Fruit fly (Drosophila melanogaster): Measurements from ENCODE around the gene CG12590.

The CG12590 gene

DNA sequence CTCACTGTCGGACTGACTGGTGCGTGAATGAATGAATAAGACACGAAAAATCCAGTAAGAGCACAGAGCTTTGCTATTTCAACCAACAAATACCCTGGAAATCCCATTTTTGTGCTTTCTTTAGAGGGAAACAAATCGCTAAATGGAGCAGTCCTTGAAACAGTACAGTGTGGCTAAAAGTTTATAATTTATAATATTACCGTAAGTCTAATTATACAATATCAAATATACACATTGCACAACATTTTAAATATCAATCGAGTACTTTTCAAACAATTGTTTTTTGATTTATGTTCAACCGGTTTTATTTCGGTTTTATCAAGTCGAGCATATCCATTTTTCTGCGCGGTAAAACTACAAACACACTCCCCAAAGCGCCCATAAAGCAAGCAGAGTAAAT lies 33.9 kb downstream of the CG12590 start (continued):
- TF ChIP-seq CG2889 (GFP tag; IDR thresholded peaks at IDR 0.05) (no peak), CG7839 (tag; optimal IDR thresholded peaks at IDR 0.05) (peak; percentile 16), MBD-R2 (GFP tag; IDR thresholded peaks at IDR 0.05) (no peak), CG4730 (GFP tag; IDR thresholded peaks at IDR 0.05) (no peak), odd (GFP tag; optimal IDR thresholded peaks at IDR 0.05) (no peak), CG17829 (tag; optimal IDR thresholded peaks at IDR 0.05) (no peak), psq (GFP tag; optimal IDR thresholded peaks at IDR 0.05) (no peak), Vsx1 (GFP tag; optimal IDR thresholded peaks at IDR 0.05) (no peak), B-H2 (GFP tag; optimal IDR thresholded peaks at IDR 0.05) (no peak), unc-4 (GFP tag; IDR thresholded peaks at IDR 0.05; ENCODE audit: partially characterized antibody) (no peak), CG7556 (GFP tag; optimal IDR thresholded peaks at IDR 0.05) (peak; percentile 10), CG2678 (tag; optimal IDR thresholded peaks at IDR 0.05) (peak; percentile 17), Xrp1 (GFP tag; IDR thresholded peaks at IDR 0.05) (0 out of 2 replicates have a peak, but pooled peaks have one; percentile 7), grau (tag; optimal IDR thresholded peaks at IDR 0.05) (peak; percentile 23), ase (GFP tag; IDR thresholded peaks at IDR 0.05) (no peak)

dm6 chr3R:5198302-5198701 lies 38.9 kb downstream of the CG12590 start:
- TF ChIP-seq CG30020 (tag; optimal IDR thresholded peaks at IDR 0.05) = no peak
- no peak for TF ChIP-seq CG2889 (GFP tag; IDR thresholded peaks at IDR 0.05)
- peak; percentile 21 for TF ChIP-seq CG11398 (GFP tag; optimal IDR thresholded peaks at IDR 0.05)
- TF ChIP-seq CG14050 (GFP tag; IDR thresholded peaks at IDR 0.05) = no peak
- TF ChIP-seq tap (tag; optimal IDR thresholded peaks at IDR 0.05) = no peak
- TF ChIP-seq nau (GFP tag; optimal IDR thresholded peaks at IDR 0.05) = peak; percentile 15
- no peak for TF ChIP-seq nom (GFP tag; optimal IDR thresholded peaks at IDR 0.05)
- no peak for TF ChIP-seq CG5245 (GFP tag; optimal IDR thresholded peaks at IDR 0.05)
- no peak for TF ChIP-seq ash1 (GFP tag; optimal IDR thresholded peaks at IDR 0.05)
- TF ChIP-seq lilli (GFP tag; optimal IDR thresholded peaks at IDR 0.05) = peak; percentile 79
- TF ChIP-seq CG17359 (tag; optimal IDR thresholded peaks at IDR 0.05) = peak; percentile 57
- TF ChIP-seq nmo (GFP tag; optimal IDR thresholded peaks at IDR 0.05) = peak; percentile 31
- TF ChIP-seq CG13296 (GFP tag; optimal IDR thresholded peaks at IDR 0.05) = peak; percentile 73
- no peak for TF ChIP-seq amos (GFP tag; IDR thresholded peaks at IDR 0.05; ENCODE audit: partially characterized antibody)
- peak; percentile 5 for TF ChIP-seq CG12071 (GFP tag; optimal IDR thresholded peaks at IDR 0.05)
- no peak; the same call in 2 of the 3 replicates for TF ChIP-seq B-H1 (GFP tag; IDR thresholded peaks at IDR 0.05)
- no peak for TF ChIP-seq Ets97D (GFP tag; optimal IDR thresholded peaks at IDR 0.05)
- no peak for TF ChIP-seq Dll (GFP tag; IDR thresholded peaks at IDR 0.05; ENCODE audit: partially characterized antibody)
- no peak for TF ChIP-seq exex (tag; optimal IDR thresholded peaks at IDR 0.05)
- TF ChIP-seq CG7556 (GFP tag; optimal IDR thresholded peaks at IDR 0.05) = peak; percentile 80
- no peak for TF ChIP-seq CG43689 (GFP tag; IDR thresholded peaks at IDR 0.05)
- no peak for TF ChIP-seq CG6654 (GFP tag; optimal IDR thresholded peaks at IDR 0.05)
- TF ChIP-seq CG15073 (GFP tag; optimal IDR thresholded peaks at IDR 0.05) = no peak
- no peak for TF ChIP-seq Opbp (GFP tag; IDR thresholded peaks at IDR 0.05; ENCODE audit: partially characterized antibody)
- TF ChIP-seq fd3F (GFP tag; optimal IDR thresholded peaks at IDR 0.05) = peak; percentile 37
- peak; percentile 37 for TF ChIP-seq Bdp1 (GFP tag; optimal IDR thresholded peaks at IDR 0.05)
- peak; percentile 67; the same call in 2 of the 3 replicates for TF ChIP-seq Dbx (GFP tag; IDR thresholded peaks at IDR 0.05)
- peak; percentile 81 for TF ChIP-seq sens (GFP tag)
- no peak for TF ChIP-seq CG4617 (GFP tag; optimal IDR thresholded peaks at IDR 0.05; ENCODE audit: borderline replicate concordance)
- no peak for TF ChIP-seq bowl (GFP tag; IDR thresholded peaks at IDR 0.05)
- no peak for TF ChIP-seq CG1602 (GFP tag; optimal IDR thresholded peaks at IDR 0.05)
- peak; percentile 49 for TF ChIP-seq CG18619 (GFP tag; optimal IDR thresholded peaks at IDR 0.05)
- no peak for TF ChIP-seq p53 (GFP tag; optimal IDR thresholded peaks at IDR 0.05)
- TF ChIP-seq corto (GFP tag; optimal IDR thresholded peaks at IDR 0.05) = no peak
- TF ChIP-seq Hmx (GFP tag; optimal IDR thresholded peaks at IDR 0.05) = no peak
- no peak for TF ChIP-seq ken (GFP tag; IDR thresholded peaks at IDR 0.05)
- TF ChIP-seq ap (GFP tag; IDR thresholded peaks at IDR 0.05) = 0 out of 2 replicates have a peak, but pooled peaks have one; percentile 11
